Fruit fly (Drosophila melanogaster) whole organism, embryonic: ENCODE measurements around the gene Spn100A.

Experiments
- Adf1 ChIP-seq: fragments of 200-800 bp; sonication (Bioruptor generic); IDR thresholded peaks from 2 replicates; pipeline ENCODE4 v1.3.6; 2022; ENCODE audit warnings: missing biosample characterization, missing genetic modification characterization
- CG15269 ChIP-seq: fragments of 200-800 bp; sonication (Bioruptor generic); optimal IDR thresholded peaks from 2 replicates; lab custom pipeline; 2018; ENCODE audit warnings: missing biosample characterization, mild to moderate bottlenecking, missing genetic modification characterization, moderate library complexity
- CG1647 ChIP-seq: fragments of 200-800 bp; sonication (Bioruptor generic); optimal IDR thresholded peaks from 3 replicates; lab custom pipeline; 2016; ENCODE audit warnings: missing biosample characterization, missing genetic modification characterization
- CG17359 ChIP-seq: fragments of 200-800 bp; sonication (Bioruptor generic); optimal IDR thresholded peaks from 3 replicates; lab custom pipeline; 2018; ENCODE audit warnings: missing biosample characterization, mild to moderate bottlenecking, missing genetic modification characterization, moderate library complexity
- CG18262 ChIP-seq: fragments of 200-800 bp; optimal IDR thresholded peaks from 3 replicates; lab custom pipeline; 2019; ENCODE audit warnings: missing biosample characterization, mild to moderate bottlenecking, missing genetic modification characterization, moderate library complexity
- CG30403 ChIP-seq: fragments of 200-800 bp; sonication (Bioruptor generic); optimal IDR thresholded peaks from 3 replicates; lab custom pipeline; 2016; ENCODE audit warnings: missing biosample characterization, missing genetic modification characterization
- CG3065 ChIP-seq: fragments of 200-800 bp; sonication (Bioruptor generic); optimal IDR thresholded peaks from 2 replicates; lab custom pipeline; 2016; ENCODE audit warnings: missing biosample characterization, missing genetic modification characterization
- CG31441 ChIP-seq: fragments of 200-800 bp; sonication (Bioruptor generic); IDR thresholded peaks from 2 replicates; pipeline ENCODE4 v1.3.6; 2022; ENCODE audit warnings: missing biosample characterization, missing genetic modification characterization
- CG6254 ChIP-seq: fragments of 200-800 bp; sonication (Bioruptor generic); optimal IDR thresholded peaks from 3 replicates; lab custom pipeline; 2017; ENCODE audit warnings: mild to moderate bottlenecking, missing biosample characterization, missing genetic modification reagents, missing genetic modification characterization
- CG6689 ChIP-seq: fragments of 200-800 bp; sonication (Bioruptor generic); IDR thresholded peaks from 2 replicates; pipeline ENCODE4 v1.3.6; 2022; ENCODE audit warnings: missing biosample characterization, missing genetic modification characterization
- CG6791 ChIP-seq: fragments of 200-800 bp; sonication (Bioruptor generic); IDR thresholded peaks from 3 replicates; pipeline ENCODE4 v1.3.6; 2022; ENCODE audit warnings: missing biosample characterization, missing genetic modification characterization; ENCODE audit not compliant: partially characterized antibody
- CG7556 ChIP-seq: fragments of 200-800 bp; sonication (Bioruptor generic); optimal IDR thresholded peaks from 2 replicates; lab custom pipeline; 2017; ENCODE audit warnings: missing biosample characterization, mild to moderate bottlenecking, missing genetic modification characterization
- CG8359 ChIP-seq: fragments of 200-800 bp; sonication (Bioruptor generic); optimal IDR thresholded peaks from 2 replicates; lab custom pipeline; 2017; ENCODE audit warnings: missing biosample characterization, mild to moderate bottlenecking, missing genetic modification characterization, borderline replicate concordance
- CoRest ChIP-seq: fragments of 200-800 bp; sonication (Bioruptor generic); optimal IDR thresholded peaks from 3 replicates; lab custom pipeline; 2018; ENCODE audit warnings: missing biosample characterization, mild to moderate bottlenecking, missing genetic modification characterization, moderate library complexity
- D ChIP-seq, 2 experiments: fragments of 200-800 bp in 1 of 2; fragments of >200 bp in 1 of 2; sonication (Bioruptor generic) in 1 of 2; optimal IDR thresholded peaks; 2 replicates in 1 of 2; 3 replicates in 1 of 2; lab custom pipeline; 2017; ENCODE audit warnings: mild to moderate bottlenecking in 1 of 2, missing biosample characterization in 1 of 2, missing genetic modification characterization in 1 of 2, missing genetic modification reagents in 1 of 2
- Dbx ChIP-seq: fragments of 200-800 bp; sonication (Bioruptor generic); IDR thresholded peaks from 3 replicates; pipeline ENCODE4 v1.3.6; 2022; ENCODE audit warnings: missing biosample characterization, missing genetic modification characterization
- HLH4C ChIP-seq: fragments of 200-800 bp; sonication (Bioruptor generic); IDR thresholded peaks from 3 replicates; pipeline ENCODE4 v1.3.6; 2022; ENCODE audit warnings: missing biosample characterization, missing genetic modification characterization; ENCODE audit not compliant: partially characterized antibody
- Hand ChIP-seq: fragments of 200-800 bp; sonication (Bioruptor generic); optimal IDR thresholded peaks from 2 replicates; lab custom pipeline; 2017; ENCODE audit warnings: mild to moderate bottlenecking, missing biosample characterization, missing genetic modification reagents, missing genetic modification characterization
- Hr51 ChIP-seq, 2 experiments: fragments of 200-800 bp; sonication (Bioruptor generic); optimal IDR thresholded peaks; 2 replicates in 1 of 2; 3 replicates in 1 of 2; lab custom pipeline; 2016 to 2018; ENCODE audit warnings: missing biosample characterization in 2 of 2, missing genetic modification characterization in 2 of 2, mild to moderate bottlenecking in 1 of 2, moderate library complexity in 1 of 2
- Jarid2 ChIP-seq: fragments of 200-800 bp; sonication (Bioruptor generic); optimal IDR thresholded peaks from 3 replicates; lab custom pipeline; 2017; ENCODE audit warnings: mild to moderate bottlenecking, missing biosample characterization, missing genetic modification reagents, missing genetic modification characterization
- Nf-YB ChIP-seq: fragments of 200-800 bp; sonication (Bioruptor generic); optimal IDR thresholded peaks from 3 replicates; lab custom pipeline; 2019; ENCODE audit warnings: missing biosample characterization, mild to moderate bottlenecking, missing genetic modification characterization, moderate library complexity
- Nf-YC ChIP-seq: fragments of 200-800 bp; optimal IDR thresholded peaks from 3 replicates; lab custom pipeline; 2019; ENCODE audit warnings: missing biosample characterization, mild to moderate bottlenecking, missing genetic modification characterization, moderate library complexity
- Sox102F ChIP-seq: fragments of 200-800 bp; sonication (Bioruptor generic); optimal IDR thresholded peaks from 2 replicates; lab custom pipeline; 2018; ENCODE audit warnings: missing biosample characterization, mild to moderate bottlenecking, missing genetic modification characterization, moderate library complexity
- Spps ChIP-seq: fragments of 200-800 bp; sonication (Bioruptor generic); optimal IDR thresholded peaks from 2 replicates; lab custom pipeline; 2018; ENCODE audit warnings: missing biosample characterization, mild to moderate bottlenecking, missing genetic modification characterization
- Ssrp ChIP-seq: fragments of 200-800 bp; sonication (Bioruptor generic); optimal IDR thresholded peaks from 2 replicates; lab custom pipeline; 2018; ENCODE audit warnings: missing biosample characterization, mild to moderate bottlenecking, missing genetic modification characterization, moderate library complexity
- Xrp1 ChIP-seq: fragments of 200-800 bp; sonication (Bioruptor generic); IDR thresholded peaks from 2 replicates; pipeline ENCODE4 v1.3.6; 2022; ENCODE audit warnings: missing biosample characterization, missing genetic modification characterization
- ara ChIP-seq: fragments of 200-800 bp; sonication (Bioruptor generic); IDR thresholded peaks from 2 replicates; pipeline ENCODE4 v1.3.6; 2022; ENCODE audit warnings: missing biosample characterization, missing genetic modification characterization
- bsh ChIP-seq, 2 experiments: fragments of 200-800 bp; sonication (Bioruptor generic); optimal IDR thresholded peaks; 2 replicates each; lab custom pipeline; 2017 to 2018; ENCODE audit warnings: mild to moderate bottlenecking in 2 of 2, missing biosample characterization in 2 of 2, missing genetic modification characterization in 2 of 2, moderate library complexity in 1 of 2
- croc ChIP-seq: fragments of 200-800 bp; sonication (Bioruptor generic); conservative IDR thresholded peaks from 3 replicates; pipeline ENCODE4 v1.3.6; 2022; ENCODE audit warnings: missing biosample characterization, missing genetic modification characterization
- dpn ChIP-seq, 2 experiments: fragments of 200-800 bp; sonication (Bioruptor generic); optimal IDR thresholded peaks; 3 replicates each; lab custom pipeline; 2016; ENCODE audit warnings: missing biosample characterization in 2 of 2, missing genetic modification characterization in 2 of 2
- fd3F ChIP-seq: fragments of 200-800 bp; sonication (Bioruptor generic); optimal IDR thresholded peaks from 2 replicates; lab custom pipeline; 2018; ENCODE audit warnings: missing biosample characterization, mild to moderate bottlenecking, missing genetic modification characterization, moderate library complexity
- gsb-n ChIP-seq: fragments of 200-800 bp; sonication (Bioruptor generic); optimal IDR thresholded peaks from 3 replicates; lab custom pipeline; 2018; ENCODE audit warnings: missing biosample characterization, mild to moderate bottlenecking, missing genetic modification characterization
- ind ChIP-seq: fragments of 200-800 bp; sonication (Bioruptor generic); optimal IDR thresholded peaks from 3 replicates; lab custom pipeline; 2016; ENCODE audit warnings: missing biosample characterization, missing genetic modification characterization
- jing ChIP-seq: fragments of 200-800 bp; sonication (Bioruptor generic); optimal IDR thresholded peaks from 2 replicates; lab custom pipeline; 2018; ENCODE audit warnings: missing biosample characterization, mild to moderate bottlenecking, missing genetic modification characterization
- lola ChIP-seq, 3 experiments: fragments of >200 bp in 2 of 3; fragments of 200-800 bp in 1 of 3; sonication (Bioruptor generic) in 1 of 3; optimal IDR thresholded peaks; 2 replicates each; lab custom pipeline; 2017 to 2019; ENCODE audit warnings: missing biosample characterization in 3 of 3, missing genetic modification characterization in 3 of 3, mild to moderate bottlenecking in 1 of 3, moderate library complexity in 1 of 3
- lov ChIP-seq, 2 experiments: fragments of 200-800 bp in 1 of 2; fragments of >200 bp in 1 of 2; sonication (Bioruptor generic) in 1 of 2; IDR thresholded peaks in 1 of 2; optimal IDR thresholded peaks in 1 of 2; 2 replicates in 1 of 2; 3 replicates in 1 of 2; pipeline versions ENCODE4 v1.3.6 to Lab custom; 2017 to 2022; ENCODE audit warnings: missing biosample characterization in 1 of 2, missing genetic modification characterization in 1 of 2
- nmo ChIP-seq: fragments of 200-800 bp; sonication (Bioruptor generic); optimal IDR thresholded peaks from 2 replicates; lab custom pipeline; 2018; ENCODE audit warnings: missing biosample characterization, mild to moderate bottlenecking, missing genetic modification characterization, moderate library complexity
- oc ChIP-seq: fragments of 200-800 bp; sonication (Bioruptor generic); optimal IDR thresholded peaks from 2 replicates; lab custom pipeline; 2018; ENCODE audit warnings: missing biosample characterization, mild to moderate bottlenecking, missing genetic modification characterization, moderate library complexity
- p53 ChIP-seq: fragments of 200-800 bp; sonication (Bioruptor generic); optimal IDR thresholded peaks from 2 replicates; lab custom pipeline; 2016; ENCODE audit warnings: missing biosample characterization, missing genetic modification characterization
- phol ChIP-seq: fragments of 200-800 bp; sonication (Bioruptor generic); optimal IDR thresholded peaks from 3 replicates; lab custom pipeline; 2018; ENCODE audit warnings: missing biosample characterization, mild to moderate bottlenecking, missing genetic modification characterization, moderate library complexity
- pnt ChIP-seq: fragments of 200-800 bp; sonication (Bioruptor generic); optimal IDR thresholded peaks from 3 replicates; lab custom pipeline; 2016; ENCODE audit warnings: missing biosample characterization, missing genetic modification characterization
- run ChIP-seq: fragments of 200-800 bp; sonication (Bioruptor generic); optimal IDR thresholded peaks from 3 replicates; lab custom pipeline; 2018; ENCODE audit warnings: missing biosample characterization, mild to moderate bottlenecking, missing genetic modification characterization
- sens ChIP-seq: fragments of 200-800 bp; sonication (Bioruptor generic); peaks from one replicate; lab custom pipeline; 2016; ENCODE audit warnings: missing biosample characterization, missing genetic modification characterization
- tll ChIP-seq, 2 experiments: fragments of 200-800 bp in 1 of 2; fragments of >200 bp in 1 of 2; sonication (Bioruptor generic) in 1 of 2; optimal IDR thresholded peaks; 2 replicates each; lab custom pipeline; 2017 to 2019; ENCODE audit warnings: missing biosample characterization in 2 of 2, missing genetic modification characterization in 2 of 2, mild to moderate bottlenecking in 1 of 2, moderate library complexity in 1 of 2
- tna ChIP-seq: fragments of 200-800 bp; sonication (Bioruptor generic); IDR thresholded peaks from 2 replicates; pipeline ENCODE4 v1.3.6; 2022; ENCODE audit warnings: missing biosample characterization, missing genetic modification characterization; ENCODE audit not compliant: partially characterized antibody
- trem ChIP-seq: fragments of 200-800 bp; optimal IDR thresholded peaks from 3 replicates; lab custom pipeline; 2019; ENCODE audit warnings: missing biosample characterization, mild to moderate bottlenecking, missing genetic modification characterization, moderate library complexity
- unpg ChIP-seq: fragments of 200-800 bp; sonication (Bioruptor generic); optimal IDR thresholded peaks from 3 replicates; lab custom pipeline; 2018; ENCODE audit warnings: missing biosample characterization, mild to moderate bottlenecking, missing genetic modification characterization, moderate library complexity

Gene Spn100A

DNA sequence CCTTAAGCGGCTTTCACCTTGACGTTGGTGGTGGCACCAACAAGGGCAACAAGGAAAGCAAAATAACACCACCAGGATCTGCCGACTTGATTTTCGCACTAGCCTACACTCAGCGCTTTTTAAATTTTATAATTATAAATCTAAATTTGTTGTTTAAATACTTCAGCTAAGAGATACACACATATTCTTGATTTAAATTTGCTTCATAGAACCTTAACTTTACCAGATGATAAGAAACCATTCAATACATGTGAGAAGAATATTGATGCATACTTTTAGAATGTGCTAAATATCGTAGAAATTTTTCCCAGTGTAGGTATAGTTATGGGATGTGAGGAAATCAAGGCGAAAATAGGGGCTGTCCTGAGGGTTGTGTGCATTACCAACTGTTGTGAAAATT is 42.6 kb downstream of the Spn100A start (continued):
- TF ChIP-seq tll (GFP tag; optimal IDR thresholded peaks at IDR 0.05; lab: Kevin White, UChicago), result peak in 1 of 2 experiments; percentile 27
- peak; percentile 30 for TF ChIP-seq CG17359
- TF ChIP-seq CG6689, result peak; percentile 24; the same call in 1 of the 2 replicates
- TF ChIP-seq phol (tag; lab: Kevin White, UChicago), result peak; percentile 49
- TF ChIP-seq run (tag; lab: Kevin White, UChicago), result no peak
- peak; percentile 9 for TF ChIP-seq Sox102F (GFP tag; lab: Kevin White, UChicago)
- no peak for TF ChIP-seq Dbx
- TF ChIP-seq CG8359, result no peak
- peak; percentile 4 for TF ChIP-seq Nf-YB (GFP tag; lab: Kevin White, UChicago)
- peak; percentile 18 for TF ChIP-seq ind
- TF ChIP-seq Hand (GFP tag; lab: Kevin White, UChicago), result no peak
- no peak for TF ChIP-seq gsb-n (tag; lab: Kevin White, UChicago)
- TF ChIP-seq lov (optimal IDR thresholded peaks at IDR 0.05; lab: Kevin White, UChicago), result no peak
- no peak for TF ChIP-seq lov (GFP tag; IDR thresholded peaks at IDR 0.05; lab: Robert Waterston, UW)
- peak; percentile 24 for TF ChIP-seq CG6254 (GFP tag; lab: Kevin White, UChicago)
- TF ChIP-seq nmo (GFP tag; lab: Kevin White, UChicago), result peak; percentile 18
- TF ChIP-seq p53 (GFP tag; lab: Kevin White, UChicago), result no peak
- TF ChIP-seq tna (GFP tag; lab: Robert Waterston, UW), result no peak
- TF ChIP-seq HLH4C (GFP tag; lab: Robert Waterston, UW), result no peak
- TF ChIP-seq croc (GFP tag; lab: Robert Waterston, UW), result no peak
- TF ChIP-seq unpg (GFP tag; lab: Kevin White, UChicago), result peak; percentile 38
- peak; percentile 21 for TF ChIP-seq sens
- peak; percentile 70 for TF ChIP-seq CG18262 (tag; lab: Kevin White, UChicago)
- no peak for TF ChIP-seq Jarid2
- TF ChIP-seq CG7556 (GFP tag; lab: Kevin White, UChicago), result peak; percentile 39
- TF ChIP-seq Ssrp (tag; lab: Kevin White, UChicago), result peak; percentile 5
- peak; percentile 41 for TF ChIP-seq oc (tag; lab: Kevin White, UChicago)
- TF ChIP-seq ara (GFP tag; lab: Robert Waterston, UW), result peak; percentile 24; the same call in 1 of the 2 replicates
- peak; percentile 42 for TF ChIP-seq Spps (tag; lab: Kevin White, UChicago)

DNA sequence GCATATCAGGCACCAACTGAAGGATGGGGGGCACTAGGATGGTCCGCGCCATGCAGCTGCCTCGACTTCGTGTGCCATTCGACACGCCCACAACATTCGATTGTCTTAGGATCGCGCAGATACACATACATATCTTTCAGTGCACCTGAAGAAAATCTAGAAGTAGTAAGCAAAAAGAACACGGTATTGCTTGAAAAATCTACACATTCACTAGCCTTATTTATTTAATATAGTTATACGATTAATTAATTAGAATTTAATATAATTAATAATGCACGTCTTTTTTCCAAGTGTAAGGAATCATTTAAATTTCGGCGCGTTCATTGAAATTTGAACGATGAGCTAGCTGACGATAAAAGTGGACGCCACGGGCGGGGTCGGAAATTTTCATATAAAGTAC is 44.1 kb downstream of the Spn100A start:
- TF ChIP-seq Adf1 (no peak), trem (peak; percentile 47), CG30403 (peak; percentile 28), bsh (GFP tag; optimal IDR thresholded peaks at IDR 0.05; lab: Kevin White, UChicago) (peak in 1 of 2 experiments; percentile 76), CG1647 (GFP tag; lab: Kevin White, UChicago) (no peak), Nf-YC (tag; lab: Kevin White, UChicago) (no peak), CoRest (tag; lab: Kevin White, UChicago) (peak; percentile 40), Ssrp (tag; lab: Kevin White, UChicago) (peak; percentile 49), CG6791 (GFP tag; lab: Robert Waterston, UW) (no peak), CG3065 (GFP tag; lab: Kevin White, UChicago) (peak; percentile 12), D (optimal IDR thresholded peaks at IDR 0.05; lab: Kevin White, UChicago) (no peak), D (GFP tag; optimal IDR thresholded peaks at IDR 0.05; lab: Kevin White, UChicago) (peak; percentile 50), ara (GFP tag; lab: Robert Waterston, UW) (peak; percentile 56; the same call in 1 of the 2 replicates), dpn (GFP tag; optimal IDR thresholded peaks at IDR 0.05; lab: Kevin White, UChicago) (peak in 1 of 2 experiments; percentile 19), lola (GFP tag; optimal IDR thresholded peaks at IDR 0.05; lab: Kevin White, UChicago) (peak in 1 of 3 experiments; percentile 63), CG31441 (GFP tag; lab: Robert Waterston, UW) (peak; percentile 67), CG15269 (tag; lab: Kevin White, UChicago) (peak; percentile 1), Xrp1 (GFP tag; lab: Robert Waterston, UW) (peak; percentile 62), Hr51 (GFP tag; optimal IDR thresholded peaks at IDR 0.05; lab: Kevin White, UChicago) (peak in 1 of 2 experiments; percentile 27), jing (GFP tag; lab: Kevin White, UChicago) (peak; percentile 22), fd3F (GFP tag; lab: Kevin White, UChicago) (no peak), CG6689 (peak; percentile 46; the same call in 1 of the 2 replicates), pnt (GFP tag; lab: Kevin White, UChicago) (no peak)
